Worm (Caenorhabditis elegans) whole organism, L4/young adult: ENCODE data around the gene ptpn-22.

Source experiments
- W03F9.2 ChIP-seq: fragments of 150-350 bp; optimal IDR thresholded peaks from 2 replicates; lab custom pipeline; 2014; ENCODE audit warnings: missing biosample characterization, missing genetic modification characterization
- dao-5 ChIP-seq: sonication (generic microtip); optimal IDR thresholded peaks from 2 replicates; lab custom pipeline; 2016; ENCODE audit warnings: missing genotype, missing genetic modification characterization, moderate library complexity, missing compliant biosample characterization
- him-1 ChIP-seq: sonication (generic microtip); optimal IDR thresholded peaks from 2 replicates; lab custom pipeline; 2016; ENCODE audit warnings: missing genotype, missing genetic modification reagents, missing genetic modification characterization, missing compliant biosample characterization

Gene ptpn-22

DNA sequence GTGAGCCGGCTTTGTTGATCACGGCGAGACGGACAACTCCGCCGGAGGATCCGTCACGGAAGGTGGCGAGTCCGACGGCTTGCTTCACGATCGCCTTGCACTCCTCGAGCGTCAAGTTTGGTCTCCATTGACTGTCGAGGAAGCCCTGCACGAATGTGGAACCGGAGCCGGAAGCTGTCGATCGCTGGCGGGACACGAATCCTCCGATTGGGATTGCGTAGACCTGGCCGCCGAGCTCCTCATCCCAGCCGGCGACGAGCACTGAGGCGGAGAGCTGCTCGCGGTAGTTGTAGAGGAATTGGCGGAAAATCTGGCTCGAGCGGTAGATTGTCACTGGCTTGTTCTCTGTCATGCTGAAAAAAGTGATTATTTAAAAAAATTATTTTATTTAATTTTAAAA is 31.1 kb downstream of the ptpn-22 start:
- no peak for TF ChIP-seq W03F9.2 (tag; lab: Kevin White, UChicago)
- no peak for TF ChIP-seq him-1 (tag; lab: Kevin White, UChicago)
- no peak for TF ChIP-seq dao-5 (tag; lab: Kevin White, UChicago)

DNA sequence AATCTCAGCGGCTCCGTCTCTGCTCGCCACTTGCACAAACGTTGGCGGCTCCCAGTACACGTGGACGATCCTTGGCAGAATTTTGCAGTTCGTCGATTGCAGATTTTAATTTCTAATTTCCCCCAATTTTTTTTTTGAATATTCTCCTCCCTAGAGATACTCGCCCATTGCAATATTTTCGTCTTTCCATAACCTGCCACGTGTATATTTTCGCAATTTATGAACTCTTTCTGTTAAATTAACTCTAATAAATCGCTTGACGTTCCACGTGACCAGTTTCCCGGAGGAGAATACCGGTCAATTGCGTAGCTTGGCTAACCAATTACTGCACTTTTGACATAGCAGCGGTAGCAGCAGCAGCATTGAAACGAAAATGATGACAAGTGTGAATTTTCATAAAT is 31.6 kb downstream of the ptpn-22 start:
- no peak for TF ChIP-seq him-1 (tag; lab: Kevin White, UChicago)
- TF ChIP-seq dao-5 (tag; lab: Kevin White, UChicago) = no peak
- TF ChIP-seq W03F9.2 (tag; lab: Kevin White, UChicago) = no peak

DNA sequence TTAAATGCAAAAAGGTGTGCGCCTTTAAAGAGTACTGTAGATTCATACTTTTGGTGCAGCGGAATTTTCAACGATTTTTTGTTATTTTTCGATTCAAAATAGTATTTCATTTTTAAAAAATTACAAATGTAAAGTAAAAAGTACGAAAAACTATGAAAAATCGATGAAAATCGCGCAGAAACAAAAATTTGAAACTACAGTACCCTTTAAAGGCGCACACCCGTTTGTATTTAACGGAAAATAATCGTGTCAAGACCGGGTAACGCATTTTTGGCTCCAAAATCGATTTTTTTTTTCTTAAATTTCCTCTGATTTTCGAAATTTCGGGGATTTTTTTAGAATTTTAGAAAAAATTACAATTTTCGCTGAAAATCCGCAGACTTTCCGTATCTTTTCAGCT is 32.1 kb downstream of the ptpn-22 start:
- TF ChIP-seq dao-5 (tag; lab: Kevin White, UChicago) (no peak), him-1 (tag; lab: Kevin White, UChicago) (no peak), W03F9.2 (tag; lab: Kevin White, UChicago) (no peak)

DNA sequence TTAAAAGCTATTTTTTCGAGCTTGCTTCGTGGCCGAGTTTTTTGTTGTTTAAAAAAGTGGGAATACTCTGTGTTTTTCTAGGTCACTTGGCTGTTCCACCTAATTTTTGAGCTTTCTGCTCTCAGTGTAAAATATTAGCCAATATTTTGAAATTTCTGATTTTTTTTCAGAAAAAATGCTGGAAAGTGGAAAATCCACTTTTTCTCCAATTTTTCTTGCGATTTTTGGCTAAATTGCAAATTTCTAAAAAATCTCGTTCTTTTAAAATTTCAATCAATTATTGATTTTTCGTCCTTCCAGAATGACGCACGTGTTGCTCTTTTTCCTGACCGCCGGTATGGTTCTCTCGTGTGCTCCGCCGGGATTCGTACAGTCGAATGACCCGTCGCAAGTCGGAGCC is 33.1 kb downstream of the ptpn-22 start, which contains the start of gene K08D12.4:
K08D12.4 (plus strand) TSS at position 301 of the 400 bp plus-strand sequence.
- TF ChIP-seq him-1 (tag; lab: Kevin White, UChicago) (no peak), dao-5 (tag; lab: Kevin White, UChicago) (no peak), W03F9.2 (tag; lab: Kevin White, UChicago) (no peak)

DNA sequence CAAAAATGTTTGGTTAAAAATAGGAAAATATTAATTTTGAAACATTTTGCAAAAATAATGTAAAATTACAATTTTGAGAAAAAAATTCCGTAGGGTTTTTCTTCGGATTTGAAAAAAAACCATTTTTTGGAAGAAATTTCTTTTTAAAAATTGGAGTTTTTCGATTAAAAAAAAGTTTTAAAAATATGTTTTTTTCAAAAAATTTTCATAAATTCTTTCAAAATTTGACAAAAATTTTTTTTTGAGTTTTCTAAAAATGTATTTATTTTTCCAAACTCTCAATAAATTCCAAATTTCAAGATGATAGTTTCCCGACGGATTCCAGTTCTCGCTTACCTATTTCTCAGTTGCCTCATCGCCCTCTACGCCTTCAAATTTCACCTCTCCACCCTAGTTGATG is 40.5 kb downstream of the ptpn-22 start, which contains the start of gene bus-2:
bus-2 (plus strand) TSS at position 301 of the 400 bp plus-strand sequence.
- TF ChIP-seq W03F9.2 (tag; lab: Kevin White, UChicago) (no peak), dao-5 (tag; lab: Kevin White, UChicago) (no peak), him-1 (tag; lab: Kevin White, UChicago) (no peak)

DNA sequence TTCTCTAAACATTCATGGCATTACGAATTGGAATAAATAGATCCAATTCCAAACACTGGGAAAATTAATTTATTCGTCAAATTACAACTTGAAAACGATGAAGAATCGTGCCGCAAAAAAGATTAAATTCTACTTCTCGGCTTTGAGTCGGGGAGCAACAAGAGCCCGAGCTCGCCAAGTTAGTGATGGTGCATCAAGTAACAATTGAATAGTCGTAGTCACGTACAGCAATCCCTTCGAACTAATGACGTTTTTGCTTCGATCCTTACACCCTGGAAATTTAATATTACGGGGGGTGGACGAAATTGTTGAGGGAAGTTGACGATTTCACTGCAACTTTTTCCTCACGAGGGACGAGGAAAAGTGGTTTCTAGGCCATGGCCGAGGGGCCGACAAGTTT is 48.4 kb downstream of the ptpn-22 start:
- TF ChIP-seq dao-5 (tag; lab: Kevin White, UChicago) (no peak), him-1 (tag; lab: Kevin White, UChicago) (no peak), W03F9.2 (tag; lab: Kevin White, UChicago) (no peak)

DNA sequence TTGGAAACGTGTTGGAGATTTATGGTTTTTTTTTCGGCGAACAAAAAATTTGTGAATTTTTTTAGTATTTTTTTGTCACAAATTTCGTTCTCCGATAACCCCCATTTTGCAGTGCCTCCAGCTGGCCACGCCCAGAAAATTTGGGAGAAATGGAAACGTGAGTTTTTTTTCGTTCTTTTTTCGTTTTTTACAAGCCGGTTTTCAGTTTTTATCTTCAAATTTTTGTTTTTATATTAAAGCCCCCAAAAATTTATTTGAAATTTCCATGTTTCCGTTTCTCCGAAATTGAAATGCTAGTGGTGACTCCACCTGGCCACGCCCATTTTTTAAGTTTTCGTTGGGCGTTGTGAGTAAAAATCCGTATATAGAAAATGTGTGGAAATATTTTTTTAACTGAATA is 52.9 kb downstream of the ptpn-22 start:
- TF ChIP-seq him-1 (tag; lab: Kevin White, UChicago) (no peak), dao-5 (tag; lab: Kevin White, UChicago) (no peak), W03F9.2 (tag; lab: Kevin White, UChicago) (no peak)

DNA sequence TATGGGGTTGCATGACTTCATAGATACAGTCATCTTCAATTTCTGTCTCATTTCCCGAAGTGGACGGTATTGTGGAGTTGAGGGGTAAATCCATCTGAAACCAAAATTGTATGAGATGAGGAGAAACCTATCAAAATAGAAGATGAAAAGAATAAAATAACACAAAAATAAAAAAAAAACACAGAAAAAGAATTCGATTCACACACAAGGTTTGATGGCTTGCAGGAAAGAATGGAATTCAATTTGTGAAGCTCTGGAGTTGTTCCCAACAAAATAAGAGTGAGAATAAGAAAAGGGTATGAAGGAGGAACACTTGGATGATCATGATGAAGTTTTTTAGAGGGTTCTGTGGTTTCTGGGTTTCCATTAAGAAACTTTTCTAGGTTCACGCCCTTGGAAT is 58.0 kb downstream of the ptpn-22 start, which contains the start of gene Y41D4B.24:
Y41D4B.24 (minus strand) TSS at position 101 of the 400 bp plus-strand sequence.
- TF ChIP-seq dao-5 (tag; lab: Kevin White, UChicago) (no peak), W03F9.2 (tag; lab: Kevin White, UChicago) (no peak), him-1 (tag; lab: Kevin White, UChicago) (no peak)

DNA sequence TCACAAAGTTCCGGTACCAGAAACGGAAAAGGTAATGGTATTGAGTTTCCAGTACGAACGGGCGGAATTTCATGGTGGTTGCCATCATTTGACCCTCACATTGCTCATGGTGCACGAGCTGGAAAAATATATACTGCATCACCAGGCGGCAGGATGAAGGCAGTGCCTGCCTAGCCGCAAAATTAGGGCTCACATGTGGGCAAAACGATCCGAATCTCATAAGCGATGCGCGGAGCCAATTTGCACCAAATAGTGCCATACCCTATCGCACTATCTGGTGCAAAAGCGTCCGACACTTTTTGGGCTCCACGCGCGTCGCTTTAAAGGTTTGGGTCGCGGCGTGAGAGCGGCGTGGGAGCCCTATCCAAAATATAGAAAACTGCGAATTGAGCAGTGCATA is 60.8 kb downstream of the ptpn-22 start:
- no peak for TF ChIP-seq W03F9.2 (tag; lab: Kevin White, UChicago)
- no peak for TF ChIP-seq him-1 (tag; lab: Kevin White, UChicago)
- no peak for TF ChIP-seq dao-5 (tag; lab: Kevin White, UChicago)
